Worm (Caenorhabditis elegans) whole organism, L4/young adult: ENCODE results near the gene pah-1.

Experiments
- W03F9.2 ChIP-seq: fragments of 150-350 bp; optimal IDR thresholded peaks from 2 replicates; lab custom pipeline; 2014; ENCODE audit warnings: missing biosample characterization, missing genetic modification characterization
- dao-5 ChIP-seq: sonication (generic microtip); optimal IDR thresholded peaks from 2 replicates; lab custom pipeline; 2016; ENCODE audit warnings: missing genotype, missing genetic modification characterization, moderate library complexity, missing compliant biosample characterization
- him-1 ChIP-seq: sonication (generic microtip); optimal IDR thresholded peaks from 2 replicates; lab custom pipeline; 2016; ENCODE audit warnings: missing genotype, missing genetic modification reagents, missing genetic modification characterization, missing compliant biosample characterization

The pah-1 gene

ce11 chrII:8789828-8790558 is 23.2 kb upstream of the pah-1 start, which contains the start of gene F07H5.13:
TSS of gene F07H5.13 (plus strand) at chrII:8790557.
- TF ChIP-seq dao-5 (tag; lab: Kevin White, UChicago) (no peak), W03F9.2 (tag; lab: Kevin White, UChicago) (peak; percentile 53)

- TF ChIP-seq dao-5 (tag; lab: Kevin White, UChicago): no peak
- TF ChIP-seq W03F9.2 (tag; lab: Kevin White, UChicago): no peak
- no peak for TF ChIP-seq him-1 (tag; lab: Kevin White, UChicago)
These were observed 22.0 kb upstream of the pah-1 start for ce11 chrII:8788752-8789151.

- TF ChIP-seq dao-5 (tag; lab: Kevin White, UChicago) (no peak), W03F9.2 (tag; lab: Kevin White, UChicago) (peak; percentile 84), him-1 (tag; lab: Kevin White, UChicago) (peak; percentile 68)
These were observed 20.6 kb upstream of the pah-1 start for ce11 chrII:8787376-8787775.

ce11 chrII:8785875-8786274 is 19.1 kb upstream of the pah-1 start:
- TF ChIP-seq him-1 (tag; lab: Kevin White, UChicago): no peak
- TF ChIP-seq W03F9.2 (tag; lab: Kevin White, UChicago): no peak
- no peak for TF ChIP-seq dao-5 (tag; lab: Kevin White, UChicago)

ce11 chrII:8784235-8784928 is 17.6 kb upstream of the pah-1 start:
- TF ChIP-seq him-1 (tag; lab: Kevin White, UChicago) (peak; percentile 56), W03F9.2 (tag; lab: Kevin White, UChicago) (no peak)

ce11 chrII:8783451-8783967 is 16.7 kb upstream of the pah-1 start, which contains the start of gene sgn-1:
TSS of gene sgn-1 (minus strand) at chrII:8783670.
- TF ChIP-seq him-1 (tag; lab: Kevin White, UChicago): no peak
- no peak for TF ChIP-seq dao-5 (tag; lab: Kevin White, UChicago)
- no peak for TF ChIP-seq W03F9.2 (tag; lab: Kevin White, UChicago)

ce11 chrII:8776504-8776903 is 9.7 kb upstream of the pah-1 start:
- TF ChIP-seq him-1 (tag; lab: Kevin White, UChicago) (no peak), dao-5 (tag; lab: Kevin White, UChicago) (no peak), W03F9.2 (tag; lab: Kevin White, UChicago) (no peak)

- TF ChIP-seq dao-5 (tag; lab: Kevin White, UChicago) (no peak), W03F9.2 (tag; lab: Kevin White, UChicago) (no peak), him-1 (tag; lab: Kevin White, UChicago) (no peak)
These were observed 3.9 kb upstream of the pah-1 start, which contains the start of gene let-19 for ce11 chrII:8770675-8771074. TSS of gene let-19 (plus strand) at chrII:8770975.

- TF ChIP-seq W03F9.2 (tag; lab: Kevin White, UChicago) (no peak), dao-5 (tag; lab: Kevin White, UChicago) (no peak), him-1 (tag; lab: Kevin White, UChicago) (no peak)
These were observed 2.6 kb upstream of the pah-1 start for ce11 chrII:8769375-8769774.

ce11 chrII:8766475-8766874 is 322 bp downstream of the pah-1 start, which contains the start of the genes nsph-1.1 and K08F8.15:
TSS of gene nsph-1.1 (plus strand) at chrII:8766775.
TSS of gene K08F8.15 (plus strand) at chrII:8766809.
- TF ChIP-seq dao-5 (tag; lab: Kevin White, UChicago) (no peak), W03F9.2 (tag; lab: Kevin White, UChicago) (no peak), him-1 (tag; lab: Kevin White, UChicago) (no peak)

- TF ChIP-seq dao-5 (tag; lab: Kevin White, UChicago): no peak
- TF ChIP-seq W03F9.2 (tag; lab: Kevin White, UChicago): no peak
- TF ChIP-seq him-1 (tag; lab: Kevin White, UChicago): no peak
These were observed 1.7 kb downstream of the pah-1 start for ce11 chrII:8765131-8765530.

ce11 chrII:8764332-8764731 is 2.5 kb downstream of the pah-1 start:
- TF ChIP-seq him-1 (tag; lab: Kevin White, UChicago) (no peak), W03F9.2 (tag; lab: Kevin White, UChicago) (no peak), dao-5 (tag; lab: Kevin White, UChicago) (no peak)

- TF ChIP-seq him-1 (tag; lab: Kevin White, UChicago) (no peak), W03F9.2 (tag; lab: Kevin White, UChicago) (no peak), dao-5 (tag; lab: Kevin White, UChicago) (no peak)
These were observed 3.4 kb downstream of the pah-1 start for ce11 chrII:8763367-8763766.
